Worm (Caenorhabditis elegans) whole organism, L3 larva: ENCODE results near the gene ZK418.5.

Source experiments
- R02D3.7 ChIP-seq: fragments of 150-350 bp; optimal IDR thresholded peaks from 2 replicates; lab custom pipeline; 2014; ENCODE audit warnings: missing biosample characterization, missing genetic modification characterization
- ZK546.5 ChIP-seq: sonication (generic microtip); optimal IDR thresholded peaks from 2 replicates; lab custom pipeline; 2017; ENCODE audit warnings: missing biosample characterization, missing genetic modification characterization
- ama-1 ChIP-seq: fragments of 150-350 bp; optimal IDR thresholded peaks from 2 replicates; lab custom pipeline; 2018
- ceh-16 ChIP-seq: sonication (generic microtip); optimal IDR thresholded peaks from 2 replicates; lab custom pipeline; 2017; ENCODE audit warnings: missing biosample characterization, missing genetic modification characterization
- ceh-28 ChIP-seq: fragments of 150-350 bp; optimal IDR thresholded peaks from 2 replicates; lab custom pipeline; 2014; ENCODE audit warnings: missing biosample characterization, missing genetic modification reagents, missing genetic modification characterization
- ceh-82 ChIP-seq: fragments of 150-350 bp; optimal IDR thresholded peaks from 2 replicates; lab custom pipeline; 2014; ENCODE audit warnings: missing biosample characterization, missing genetic modification characterization
- ceh-9 ChIP-seq: sonication (generic microtip); optimal IDR thresholded peaks from 2 replicates; lab custom pipeline; 2018; ENCODE audit warnings: missing biosample characterization, missing genetic modification characterization
- daf-12 ChIP-seq: fragments of 150-350 bp; optimal IDR thresholded peaks from 2 replicates; lab custom pipeline; 2014; ENCODE audit warnings: missing biosample characterization, missing genetic modification reagents, missing genetic modification characterization
- egl-27 ChIP-seq: sonication (generic microtip); optimal IDR thresholded peaks from 4 replicates; lab custom pipeline; 2017; ENCODE audit warnings: missing biosample characterization, missing genetic modification reagents, missing genetic modification characterization
- egl-5 ChIP-seq: fragments of 150-350 bp; optimal IDR thresholded peaks from 2 replicates; lab custom pipeline; 2017; ENCODE audit warnings: missing biosample characterization, missing genetic modification reagents, missing genetic modification characterization, inconsistent platforms
- elt-1 ChIP-seq: fragments of 150-350 bp; optimal IDR thresholded peaks from 2 replicates; lab custom pipeline; 2014; ENCODE audit warnings: missing biosample characterization, missing genetic modification characterization
- elt-2 ChIP-seq: sonication (generic microtip); optimal IDR thresholded peaks from 2 replicates; lab custom pipeline; 2016; ENCODE audit warnings: missing genetic modification reagents, mild to moderate bottlenecking, missing genetic modification characterization, missing compliant biosample characterization
- eor-1 ChIP-seq, 2 experiments: fragments of 150-350 bp; optimal IDR thresholded peaks; 2 replicates each; lab custom pipeline; 2014 to 2018; ENCODE audit warnings: missing biosample characterization in 2 of 2, missing genetic modification characterization in 2 of 2
- fkh-10 ChIP-seq: sonication (generic microtip); optimal IDR thresholded peaks from 2 replicates; lab custom pipeline; 2017; ENCODE audit warnings: missing biosample characterization, missing genetic modification reagents, missing genetic modification characterization
- fkh-2 ChIP-seq: fragments of 150-350 bp; optimal IDR thresholded peaks from 2 replicates; lab custom pipeline; 2014; ENCODE audit warnings: missing biosample characterization, missing genetic modification reagents, missing genetic modification characterization
- fos-1 ChIP-seq: fragments of 150-350 bp; optimal IDR thresholded peaks from 2 replicates; lab custom pipeline; 2014; ENCODE audit warnings: missing biosample characterization, missing genetic modification characterization
- hmg-11 ChIP-seq: sonication (generic microtip); optimal IDR thresholded peaks from 2 replicates; lab custom pipeline; 2016; ENCODE audit warnings: missing genetic modification characterization, missing compliant biosample characterization
- lin-15B ChIP-seq: fragments of 150-350 bp; optimal IDR thresholded peaks from 2 replicates; lab custom pipeline; 2014; ENCODE audit warnings: missing biosample characterization, missing genetic modification characterization
- lsy-12 ChIP-seq: sonication (generic microtip); optimal IDR thresholded peaks from 2 replicates; lab custom pipeline; 2016; ENCODE audit warnings: mild to moderate bottlenecking, missing genetic modification characterization, missing compliant biosample characterization
- mdl-1 ChIP-seq: fragments of 150-350 bp; optimal IDR thresholded peaks from 2 replicates; lab custom pipeline; 2014; ENCODE audit warnings: missing biosample characterization, missing genetic modification characterization
- mml-1 ChIP-seq: fragments of 150-350 bp; sonication (generic microtip); optimal IDR thresholded peaks from 3 replicates; lab custom pipeline; 2014; ENCODE audit warnings: missing biosample characterization, missing genetic modification characterization
- nfya-1 ChIP-seq: sonication (generic microtip); optimal IDR thresholded peaks from 2 replicates; lab custom pipeline; 2017; ENCODE audit warnings: missing genetic modification characterization, mild to moderate bottlenecking, missing compliant biosample characterization, antibody characterized with exemption, moderate library complexity; ENCODE audit not compliant: insufficient read depth
- nhr-11 ChIP-seq: fragments of 150-350 bp; optimal IDR thresholded peaks from 2 replicates; lab custom pipeline; 2014; ENCODE audit warnings: missing biosample characterization, missing genetic modification characterization
- nhr-23 ChIP-seq: fragments of 150-350 bp; optimal IDR thresholded peaks from 2 replicates; lab custom pipeline; 2014; ENCODE audit warnings: missing biosample characterization, missing genetic modification reagents, missing genetic modification characterization
- nhr-25 ChIP-seq: sonication (generic microtip); optimal IDR thresholded peaks from 2 replicates; lab custom pipeline; 2017; ENCODE audit warnings: missing biosample characterization, missing genetic modification characterization
- nhr-28 ChIP-seq: fragments of 150-350 bp; optimal IDR thresholded peaks from 2 replicates; lab custom pipeline; 2014; ENCODE audit warnings: missing biosample characterization, missing genetic modification characterization
- nhr-67 ChIP-seq: fragments of 150-350 bp; optimal IDR thresholded peaks from 2 replicates; lab custom pipeline; 2014; ENCODE audit warnings: missing biosample characterization, missing genetic modification characterization
- nhr-76 ChIP-seq: fragments of 150-350 bp; sonication (generic microtip); optimal IDR thresholded peaks from 5 replicates; lab custom pipeline; 2014; ENCODE audit warnings: missing biosample characterization, missing genetic modification characterization
- nhr-77 ChIP-seq: fragments of 150-350 bp; optimal IDR thresholded peaks from 2 replicates; lab custom pipeline; 2014; ENCODE audit warnings: missing biosample characterization, missing genetic modification characterization
- pha-4 ChIP-seq: fragments of 150-350 bp; optimal IDR thresholded peaks from 2 replicates; lab custom pipeline; 2014; ENCODE audit warnings: missing biosample characterization, missing genetic modification reagents, missing genetic modification characterization
- pqm-1 ChIP-seq: fragments of 150-350 bp; optimal IDR thresholded peaks from 2 replicates; lab custom pipeline; 2017; ENCODE audit warnings: missing biosample characterization, missing genetic modification characterization, inconsistent platforms
- sea-2 ChIP-seq: fragments of 150-350 bp; sonication (generic microtip); optimal IDR thresholded peaks from 4 replicates; lab custom pipeline; 2014; ENCODE audit warnings: missing biosample characterization, missing genetic modification reagents, missing genetic modification characterization
- skn-1 ChIP-seq: fragments of 150-350 bp; optimal IDR thresholded peaks from 2 replicates; lab custom pipeline; 2014; ENCODE audit warnings: missing biosample characterization, missing genetic modification characterization
- snpc-4 ChIP-seq: fragments of 150-350 bp; optimal IDR thresholded peaks from 2 replicates; lab custom pipeline; 2014; ENCODE audit warnings: missing biosample characterization, missing genetic modification characterization
- tbx-2 ChIP-seq: sonication (generic microtip); optimal IDR thresholded peaks from 2 replicates; lab custom pipeline; 2016; ENCODE audit warnings: mild to moderate bottlenecking, missing genetic modification characterization, missing compliant biosample characterization
- unc-39 ChIP-seq: sonication (generic microtip); optimal IDR thresholded peaks from 4 replicates; lab custom pipeline; 2017; ENCODE audit warnings: missing biosample characterization, missing genetic modification characterization
- unc-62 ChIP-seq: fragments of 150-350 bp; sonication (generic microtip); optimal IDR thresholded peaks from 4 replicates; lab custom pipeline; 2014; ENCODE audit warnings: missing biosample characterization, missing genetic modification reagents, missing genetic modification characterization
- ztf-11 ChIP-seq: fragments of 150-350 bp; optimal IDR thresholded peaks from 2 replicates; lab custom pipeline; 2014; ENCODE audit warnings: missing biosample characterization, missing genetic modification characterization

ZK418.5 gene

ce11 chrIII:7101814-7102477 is 28.3 kb upstream of the ZK418.5 start:
- TF ChIP-seq ceh-28 (tag; lab: Kevin White, UChicago), result no peak
- TF ChIP-seq nhr-25 (tag; lab: Kevin White, UChicago), result no peak
- TF ChIP-seq ceh-9, result no peak
- TF ChIP-seq unc-62 (GFP tag; lab: Kevin White, UChicago), result no peak
- TF ChIP-seq lin-15B (tag; lab: Kevin White, UChicago), result no peak
- TF ChIP-seq ceh-16, result no peak
- TF ChIP-seq ztf-11, result no peak
- TF ChIP-seq nfya-1, result no peak
- TF ChIP-seq ZK546.5 (tag; lab: Kevin White, UChicago), result no peak
- TF ChIP-seq elt-1, result no peak
- TF ChIP-seq hmg-11 (tag; lab: Kevin White, UChicago), result no peak
- TF ChIP-seq nhr-23 (tag; lab: Kevin White, UChicago), result no peak
- TF ChIP-seq pha-4 (tag; lab: Kevin White, UChicago), result no peak
- no peak for TF ChIP-seq nhr-11
- TF ChIP-seq, all 47 proteins: peak for 0

- TF ChIP-seq eor-1 (tag; optimal IDR thresholded peaks at IDR 0.05; lab: Kevin White, UChicago) (no peak), skn-1 (no peak), nhr-23 (tag; lab: Kevin White, UChicago) (no peak), nhr-11 (peak; percentile 43), egl-5 (tag; lab: Kevin White, UChicago) (no peak), ceh-82 (tag; lab: Kevin White, UChicago) (no peak), ama-1 (no peak), sea-2 (GFP tag; lab: Kevin White, UChicago) (no peak)
These were observed 26.4 kb upstream of the ZK418.5 start, which contains the start of gene ZK418.11 for ce11 chrIII:7100001-7100400. TSS of gene ZK418.11 (plus strand) at chrIII:7100289.

- TF ChIP-seq R02D3.7 (tag; lab: Kevin White, UChicago) (no peak), ceh-9 (no peak), elt-2 (tag; lab: Kevin White, UChicago) (no peak), nhr-28 (no peak), nhr-25 (tag; lab: Kevin White, UChicago) (no peak), nfya-1 (no peak), tbx-2 (no peak), nhr-76 (no peak), snpc-4 (tag; lab: Kevin White, UChicago) (no peak), nhr-77 (tag; lab: Kevin White, UChicago) (no peak), nhr-23 (tag; lab: Kevin White, UChicago) (no peak), unc-39 (tag; lab: Kevin White, UChicago) (no peak), fkh-2 (tag; lab: Kevin White, UChicago) (no peak), lsy-12 (tag; lab: Kevin White, UChicago) (no peak), ztf-11 (no peak), daf-12 (tag; lab: Kevin White, UChicago) (no peak), egl-5 (tag; lab: Kevin White, UChicago) (no peak), skn-1 (no peak), ceh-16 (no peak), pqm-1 (no peak)
These were observed 22.8 kb upstream of the ZK418.5 start for ce11 chrIII:7096481-7096880.

- TF ChIP-seq nhr-67 (tag; lab: Kevin White, UChicago), result no peak
- peak; percentile 13 for TF ChIP-seq nhr-11
These were observed 21.5 kb upstream of the ZK418.5 start, which contains the start of gene nhr-9 for ce11 chrIII:7095156-7095555. TSS of gene nhr-9 (plus strand) at chrIII:7095462.

ce11 chrIII:7091042-7091441 is 17.4 kb upstream of the ZK418.5 start, which contains the start of gene ZK418.2:
TSS of gene ZK418.2 (plus strand) at chrIII:7091342.
- no peak for TF ChIP-seq fos-1 (tag; lab: Kevin White, UChicago)
- TF ChIP-seq skn-1, result no peak
- no peak for TF ChIP-seq ceh-82 (tag; lab: Kevin White, UChicago)
- TF ChIP-seq ceh-9, result no peak
- TF ChIP-seq mml-1, result no peak
- no peak for TF ChIP-seq mdl-1 (tag; lab: Kevin White, UChicago)
- no peak for TF ChIP-seq egl-27 (tag; lab: Kevin White, UChicago)
- TF ChIP-seq nhr-25 (tag; lab: Kevin White, UChicago), result no peak
- TF ChIP-seq fkh-10 (GFP tag; lab: Kevin White, UChicago), result no peak
